Fruit fly (Drosophila melanogaster) whole organism, embryonic: ENCODE measurements around the gene GlcAT-P.

Source experiments
- Awh ChIP-seq: fragments of 200-800 bp; sonication (Bioruptor generic); IDR thresholded peaks from 2 replicates; pipeline ENCODE4, ENCODE4 v1.3.6; 2022; ENCODE audit warnings: missing biosample characterization, missing genetic modification characterization
- CG11695 ChIP-seq: fragments of 200-800 bp; sonication (Bioruptor generic); IDR thresholded peaks from 3 replicates; pipeline ENCODE4 v1.3.6; 2022; ENCODE audit warnings: missing biosample characterization, missing genetic modification characterization
- CG12769 ChIP-seq: fragments of 200-800 bp; sonication (Bioruptor generic); optimal IDR thresholded peaks from 2 replicates; lab custom pipeline; 2019; ENCODE audit warnings: missing biosample characterization, mild to moderate bottlenecking, missing genetic modification characterization, moderate library complexity
- CG13123 ChIP-seq: fragments of 200-800 bp; sonication (Bioruptor generic); optimal IDR thresholded peaks from 2 replicates; lab custom pipeline; 2016; ENCODE audit warnings: missing biosample characterization, missing genetic modification characterization
- CG13296 ChIP-seq: fragments of 200-800 bp; sonication (Bioruptor generic); optimal IDR thresholded peaks from 3 replicates; lab custom pipeline; 2018; ENCODE audit warnings: missing biosample characterization, mild to moderate bottlenecking, missing genetic modification characterization
- CG15514 ChIP-seq: fragments of 200-800 bp; sonication (Bioruptor generic); optimal IDR thresholded peaks from 3 replicates; lab custom pipeline; 2017; ENCODE audit warnings: missing biosample characterization, missing genetic modification characterization, mild to moderate bottlenecking, moderate library complexity, missing genetic modification reagents
- CG18599 ChIP-seq: fragments of 200-800 bp; sonication (Bioruptor generic); optimal IDR thresholded peaks from 3 replicates; lab custom pipeline; 2017; ENCODE audit warnings: missing biosample characterization, missing genetic modification characterization, mild to moderate bottlenecking, moderate library complexity, missing genetic modification reagents
- CG18764 ChIP-seq: fragments of 200-800 bp; sonication (Bioruptor generic); optimal IDR thresholded peaks from 3 replicates; lab custom pipeline; 2016; ENCODE audit warnings: missing biosample characterization, missing genetic modification characterization
- CG2199 ChIP-seq: fragments of 200-800 bp; sonication (Bioruptor generic); IDR thresholded peaks from 3 replicates; pipeline ENCODE4 v1.3.6; 2022; ENCODE audit warnings: missing biosample characterization, missing genetic modification characterization
- CG2202 ChIP-seq: fragments of 200-800 bp; sonication (Bioruptor generic); optimal IDR thresholded peaks from 2 replicates; lab custom pipeline; 2018; ENCODE audit warnings: missing biosample characterization, mild to moderate bottlenecking, missing genetic modification characterization
- CG32772 ChIP-seq: fragments of 200-800 bp; sonication (Bioruptor generic); IDR thresholded peaks from 2 replicates; pipeline ENCODE4 v1.3.6; 2022; ENCODE audit warnings: missing biosample characterization, missing genetic modification characterization
- CG3281 ChIP-seq: fragments of 200-800 bp; sonication (Bioruptor generic); optimal IDR thresholded peaks from 3 replicates; lab custom pipeline; 2017; ENCODE audit warnings: missing biosample characterization, mild to moderate bottlenecking, missing genetic modification characterization
- CG6175 ChIP-seq: fragments of 200-800 bp; sonication (Bioruptor generic); IDR thresholded peaks from 3 replicates; pipeline ENCODE4 v1.3.6; 2022; ENCODE audit warnings: missing biosample characterization, missing genetic modification characterization
- CG7745 ChIP-seq: fragments of 200-800 bp; sonication (Bioruptor generic); optimal IDR thresholded peaks from 2 replicates; lab custom pipeline; 2018; ENCODE audit warnings: missing biosample characterization, mild to moderate bottlenecking, missing genetic modification characterization, moderate library complexity
- CG8478 ChIP-seq: fragments of >200 bp; optimal IDR thresholded peaks from 2 replicates; lab custom pipeline; 2018
- CTCF ChIP-seq: fragments of 200-800 bp; sonication (Bioruptor generic); optimal IDR thresholded peaks from 2 replicates; lab custom pipeline; 2017; ENCODE audit warnings: missing biosample characterization, mild to moderate bottlenecking, missing genetic modification characterization, moderate library complexity
- D19A ChIP-seq: fragments of 200-800 bp; optimal IDR thresholded peaks from 3 replicates; lab custom pipeline; 2019; ENCODE audit warnings: missing biosample characterization, mild to moderate bottlenecking, missing genetic modification characterization, moderate library complexity
- Dfd ChIP-seq, 2 experiments: fragments of >200 bp; optimal IDR thresholded peaks; 2 replicates each; lab custom pipeline; 2017; ENCODE audit warnings: missing biosample characterization in 2 of 2, missing genetic modification characterization in 2 of 2
- Fer1 ChIP-seq: fragments of 200-800 bp; sonication (Bioruptor generic); optimal IDR thresholded peaks from 2 replicates; lab custom pipeline; 2017; ENCODE audit warnings: missing biosample characterization, mild to moderate bottlenecking, missing genetic modification characterization
- HmgZ ChIP-seq: fragments of 200-800 bp; sonication (Bioruptor generic); optimal IDR thresholded peaks from 2 replicates; lab custom pipeline; 2018; ENCODE audit warnings: missing biosample characterization, mild to moderate bottlenecking, missing genetic modification characterization
- Med ChIP-seq: fragments of 200-800 bp; sonication (Bioruptor generic); peaks from one replicate; lab custom pipeline; 2016; ENCODE audit warnings: missing biosample characterization, missing genetic modification characterization, mild to moderate bottlenecking, inconsistent platforms, moderate library complexity
- Nf-YB ChIP-seq: fragments of 200-800 bp; sonication (Bioruptor generic); optimal IDR thresholded peaks from 3 replicates; lab custom pipeline; 2019; ENCODE audit warnings: missing biosample characterization, mild to moderate bottlenecking, missing genetic modification characterization, moderate library complexity
- Oli ChIP-seq: fragments of 200-800 bp; sonication (Bioruptor generic); optimal IDR thresholded peaks from 2 replicates; lab custom pipeline; 2018; ENCODE audit warnings: missing biosample characterization, mild to moderate bottlenecking, missing genetic modification characterization, moderate library complexity
- PHDP ChIP-seq: fragments of 200-800 bp; sonication (Bioruptor generic); optimal IDR thresholded peaks from 3 replicates; lab custom pipeline; 2018; ENCODE audit warnings: missing biosample characterization, mild to moderate bottlenecking, missing genetic modification characterization, moderate library complexity
- Six4 ChIP-seq: fragments of 200-800 bp; sonication (Bioruptor generic); optimal IDR thresholded peaks from 2 replicates; lab custom pipeline; 2016; ENCODE audit warnings: missing biosample characterization, missing genetic modification characterization
- ato ChIP-seq: fragments of 200-800 bp; sonication (Bioruptor generic); IDR thresholded peaks from 2 replicates; pipeline ENCODE4 v1.3.6; 2022; ENCODE audit warnings: missing biosample characterization, missing genetic modification characterization; ENCODE audit not compliant: partially characterized antibody
- caup ChIP-seq: fragments of 200-800 bp; sonication (Bioruptor generic); optimal IDR thresholded peaks from 3 replicates; lab custom pipeline; 2017; ENCODE audit warnings: missing biosample characterization, mild to moderate bottlenecking, missing genetic modification characterization, moderate library complexity; ENCODE audit not compliant: severe bottlenecking
- chif ChIP-seq, 2 experiments: fragments of 200-800 bp; sonication (Bioruptor generic); optimal IDR thresholded peaks; 3 replicates each; lab custom pipeline; 2016; ENCODE audit warnings: missing biosample characterization in 2 of 2, missing genetic modification characterization in 2 of 2
- crp ChIP-seq, 2 experiments: fragments of 200-800 bp; sonication (Bioruptor generic); optimal IDR thresholded peaks; 2 replicates in 1 of 2; 3 replicates in 1 of 2; lab custom pipeline; 2017; ENCODE audit warnings: missing biosample characterization in 2 of 2, missing genetic modification characterization in 2 of 2, mild to moderate bottlenecking in 1 of 2, moderate library complexity in 1 of 2
- fd102C ChIP-seq: fragments of 200-800 bp; sonication (Bioruptor generic); optimal IDR thresholded peaks from 2 replicates; lab custom pipeline; 2018; ENCODE audit warnings: missing biosample characterization, mild to moderate bottlenecking, missing genetic modification characterization, moderate library complexity
- fd3F ChIP-seq: fragments of 200-800 bp; sonication (Bioruptor generic); optimal IDR thresholded peaks from 2 replicates; lab custom pipeline; 2018; ENCODE audit warnings: missing biosample characterization, mild to moderate bottlenecking, missing genetic modification characterization, moderate library complexity
- hbn ChIP-seq: fragments of 200-800 bp; sonication (Bioruptor generic); IDR thresholded peaks from 2 replicates; pipeline ENCODE4 v1.3.6; 2022; ENCODE audit warnings: missing biosample characterization, missing genetic modification characterization; ENCODE audit not compliant: partially characterized antibody
- jumu ChIP-seq: fragments of 200-800 bp; sonication (Bioruptor generic); optimal IDR thresholded peaks from 3 replicates; lab custom pipeline; 2016; ENCODE audit warnings: missing biosample characterization, missing genetic modification characterization
- nau ChIP-seq: fragments of 200-800 bp; sonication (Bioruptor generic); optimal IDR thresholded peaks from 3 replicates; lab custom pipeline; 2017; ENCODE audit warnings: missing biosample characterization, mild to moderate bottlenecking, missing genetic modification characterization, missing genetic modification reagents
- nom ChIP-seq: fragments of 200-800 bp; sonication (Bioruptor generic); optimal IDR thresholded peaks from 2 replicates; lab custom pipeline; 2017; ENCODE audit warnings: missing biosample characterization, missing genetic modification characterization, mild to moderate bottlenecking, moderate library complexity, missing genetic modification reagents
- onecut ChIP-seq: fragments of 200-800 bp; sonication (Bioruptor generic); IDR thresholded peaks from 2 replicates; pipeline ENCODE4 v1.3.6; 2022; ENCODE audit warnings: missing biosample characterization, missing genetic modification characterization
- p53 ChIP-seq: fragments of 200-800 bp; sonication (Bioruptor generic); optimal IDR thresholded peaks from 2 replicates; lab custom pipeline; 2016; ENCODE audit warnings: missing biosample characterization, missing genetic modification characterization
- pita ChIP-seq: fragments of 200-800 bp; sonication (Bioruptor generic); optimal IDR thresholded peaks from 2 replicates; lab custom pipeline; 2017; ENCODE audit warnings: missing biosample characterization, mild to moderate bottlenecking, missing genetic modification characterization
- repo ChIP-seq: fragments of 200-800 bp; sonication (Bioruptor generic); optimal IDR thresholded peaks from 2 replicates; lab custom pipeline; 2016; ENCODE audit warnings: missing biosample characterization, missing genetic modification characterization
- ro ChIP-seq: fragments of 200-800 bp; sonication (Bioruptor generic); IDR thresholded peaks from 2 replicates; pipeline ENCODE4 v1.3.6; 2022; ENCODE audit warnings: missing biosample characterization, missing genetic modification characterization
- run ChIP-seq: fragments of 200-800 bp; sonication (Bioruptor generic); optimal IDR thresholded peaks from 3 replicates; lab custom pipeline; 2018; ENCODE audit warnings: missing biosample characterization, mild to moderate bottlenecking, missing genetic modification characterization
- sens ChIP-seq: fragments of 200-800 bp; sonication (Bioruptor generic); peaks from one replicate; lab custom pipeline; 2016; ENCODE audit warnings: missing biosample characterization, missing genetic modification characterization
- shn ChIP-seq: fragments of 200-800 bp; sonication (Bioruptor generic); optimal IDR thresholded peaks from 3 replicates; lab custom pipeline; 2016; ENCODE audit warnings: missing biosample characterization, missing genetic modification characterization
- sim ChIP-seq: fragments of 200-800 bp; sonication (Bioruptor generic); IDR thresholded peaks from 2 replicates; pipeline ENCODE4 v1.3.6; 2022; ENCODE audit warnings: missing biosample characterization, missing genetic modification characterization
- sob ChIP-seq: fragments of 200-800 bp; sonication (Bioruptor generic); IDR thresholded peaks from 2 replicates; pipeline ENCODE4 v1.3.6; 2022; ENCODE audit warnings: missing biosample characterization, missing genetic modification characterization
- stc ChIP-seq: fragments of 200-800 bp; sonication (Bioruptor generic); IDR thresholded peaks from 2 replicates; pipeline ENCODE4 v1.3.6; 2022; ENCODE audit warnings: missing biosample characterization, missing genetic modification characterization
- unpg ChIP-seq: fragments of 200-800 bp; sonication (Bioruptor generic); optimal IDR thresholded peaks from 3 replicates; lab custom pipeline; 2018; ENCODE audit warnings: missing biosample characterization, mild to moderate bottlenecking, missing genetic modification characterization, moderate library complexity
- vfl ChIP-seq: fragments of 200-800 bp; sonication (Bioruptor generic); optimal IDR thresholded peaks from 2 replicates; lab custom pipeline; 2016; ENCODE audit warnings: missing biosample characterization, missing genetic modification characterization

GlcAT-P gene

DNA sequence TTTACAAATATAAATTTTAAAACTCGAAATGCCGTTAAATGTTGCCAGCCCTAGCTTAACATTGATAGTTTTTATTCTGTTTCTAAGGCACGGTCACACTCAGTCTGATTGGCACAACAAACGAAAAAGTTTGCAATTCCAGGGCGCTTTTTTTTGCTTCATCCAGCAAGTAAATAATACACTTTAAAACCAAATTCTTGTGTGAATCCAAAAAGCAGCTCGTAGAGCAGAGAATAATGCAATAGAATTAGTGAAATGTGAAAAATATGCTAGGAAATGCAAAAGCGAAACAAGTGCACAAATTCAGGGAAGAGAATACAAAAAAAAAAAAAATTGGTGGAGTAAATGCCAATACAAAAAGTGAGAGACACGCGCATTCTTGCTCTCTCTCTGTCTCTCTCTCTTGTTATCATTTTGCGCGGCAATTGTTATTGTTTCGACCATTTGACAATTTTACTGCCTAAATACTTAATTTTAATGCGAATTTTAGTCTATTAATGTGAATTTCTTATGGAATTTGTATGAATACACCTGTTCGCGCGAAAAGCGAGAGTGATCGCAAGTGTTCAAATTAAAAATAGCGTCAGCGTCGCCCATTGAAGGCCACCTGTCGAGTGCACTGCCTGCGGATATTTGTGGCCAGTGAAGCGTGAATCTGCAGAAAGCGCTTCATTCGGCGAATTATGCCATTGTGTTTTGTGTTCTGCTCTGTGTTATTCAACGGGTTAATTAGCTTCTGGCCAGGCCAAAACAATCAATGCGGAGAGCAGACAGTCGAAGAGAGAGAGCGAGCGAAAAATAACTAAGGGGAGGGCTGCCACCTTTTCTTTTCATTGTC lies 17.3 kb upstream of the GlcAT-P start, which contains the start of gene CG42671 (continued):
- TF ChIP-seq caup (GFP tag; lab: Kevin White, UChicago) (no peak), CG3281 (GFP tag; lab: Kevin White, UChicago) (no peak), CG18599 (GFP tag; lab: Kevin White, UChicago) (no peak), stc (GFP tag; lab: Robert Waterston, UW) (no peak), fd102C (no peak), CG7745 (tag; lab: Kevin White, UChicago) (no peak), ato (GFP tag; lab: Robert Waterston, UW) (no peak), CG13296 (GFP tag; lab: Kevin White, UChicago) (no peak), vfl (GFP tag; lab: Kevin White, UChicago) (no peak), unpg (GFP tag; lab: Kevin White, UChicago) (peak; percentile 7), Six4 (no peak), run (tag; lab: Kevin White, UChicago) (no peak), CG15514 (GFP tag; lab: Kevin White, UChicago) (no peak), PHDP (tag; lab: Kevin White, UChicago) (peak; percentile 32), p53 (no peak), CG2199 (GFP tag; lab: Robert Waterston, UW) (0 out of 3 replicates have a peak, but pooled peaks have one; percentile 46), CTCF (GFP tag; lab: Kevin White, UChicago) (no peak), onecut (no peak), Dfd (GFP tag; optimal IDR thresholded peaks at IDR 0.05; lab: Kevin White, UChicago) (no peak), Fer1 (no peak), hbn (GFP tag; lab: Robert Waterston, UW) (0 out of 2 replicates have a peak, but pooled peaks have one; percentile 18), CG11695 (GFP tag; lab: Robert Waterston, UW) (no peak), D19A (tag; lab: Kevin White, UChicago) (peak; percentile 35), Med (GFP tag; lab: Kevin White, UChicago) (peak; percentile 38), fd3F (GFP tag; lab: Kevin White, UChicago) (no peak), CG32772 (peak; percentile 53; the same call in 1 of the 2 replicates), sim (GFP tag; lab: Robert Waterston, UW) (no peak), CG8478 (no peak), nau (GFP tag; lab: Kevin White, UChicago) (no peak), HmgZ (tag; lab: Kevin White, UChicago) (no peak), sens (GFP tag; lab: Kevin White, UChicago) (peak; percentile 25), ro (no peak), shn (GFP tag; lab: Kevin White, UChicago) (no peak), chif (GFP tag; optimal IDR thresholded peaks at IDR 0.05; lab: Kevin White, UChicago) (no peak)

DNA sequence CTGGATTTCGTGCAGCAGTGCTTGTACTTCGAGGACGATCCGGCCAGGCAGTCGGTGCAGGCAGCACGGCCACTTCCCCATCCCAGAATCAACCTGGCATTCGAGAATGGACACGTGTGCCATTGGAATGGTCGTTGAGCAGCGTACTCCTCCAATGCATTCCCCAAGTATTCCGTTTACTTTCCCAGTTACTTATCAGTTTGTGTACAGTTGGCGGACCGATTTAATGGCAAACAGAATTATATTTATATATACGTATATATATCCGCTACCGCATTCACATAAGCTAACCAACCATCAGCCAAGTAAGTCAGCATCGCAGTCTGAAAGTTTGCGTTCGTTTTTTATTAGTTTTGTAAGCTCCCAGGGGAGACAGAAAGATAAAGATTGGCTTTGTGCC lies 16.3 kb upstream of the GlcAT-P start:
- TF ChIP-seq CG13123 (no peak), sens (GFP tag; lab: Kevin White, UChicago) (no peak), CG12769 (tag; lab: Kevin White, UChicago) (no peak), CG2202 (no peak), sob (0 out of 2 replicates have a peak, but pooled peaks have one; percentile 4), CG18764 (GFP tag; lab: Kevin White, UChicago) (no peak), Oli (tag; lab: Kevin White, UChicago) (no peak), Nf-YB (GFP tag; lab: Kevin White, UChicago) (no peak), PHDP (tag; lab: Kevin White, UChicago) (no peak), CG6175 (peak; percentile 11; the same call in 1 of the 3 replicates), Awh (GFP tag; lab: Robert Waterston, UW) (no peak), nom (GFP tag; lab: Kevin White, UChicago) (peak; percentile 75), pita (GFP tag; lab: Kevin White, UChicago) (no peak), repo (GFP tag; lab: Kevin White, UChicago) (no peak), crp (GFP tag; optimal IDR thresholded peaks at IDR 0.05; lab: Kevin White, UChicago) (no peak), jumu (GFP tag; lab: Kevin White, UChicago) (no peak)
